Worm (Caenorhabditis elegans) whole organism, L1 larva: ENCODE results near the gene sdz-38.

ENCODE experiments used
- fkh-8 ChIP-seq: sonication (generic microtip); optimal IDR thresholded peaks from 2 replicates; lab custom pipeline; 2016; ENCODE audit warnings: mild to moderate bottlenecking, missing genetic modification characterization, missing compliant biosample characterization
- nhr-28 ChIP-seq: fragments of 150-350 bp; optimal IDR thresholded peaks from 2 replicates; lab custom pipeline; 2014; ENCODE audit warnings: missing biosample characterization, missing genetic modification characterization
- pax-3 ChIP-seq: fragments of 200-800 bp; sonication (Bioruptor generic); optimal IDR thresholded peaks from 2 replicates; lab custom pipeline; 2018; ENCODE audit warnings: mild to moderate bottlenecking, missing genetic modification characterization, moderate library complexity, missing compliant biosample characterization
- rnt-1 ChIP-seq: sonication (generic microtip); optimal IDR thresholded peaks from 2 replicates; lab custom pipeline; 2016; ENCODE audit warnings: mild to moderate bottlenecking, missing genetic modification characterization, moderate library complexity, missing compliant biosample characterization
- snpc-4 ChIP-seq: fragments of 150-350 bp; optimal IDR thresholded peaks from 2 replicates; lab custom pipeline; 2014; ENCODE audit warnings: missing biosample characterization, missing genetic modification characterization
- unc-62 ChIP-seq: fragments of 150-350 bp; optimal IDR thresholded peaks from 2 replicates; lab custom pipeline; 2014; ENCODE audit warnings: missing biosample characterization, missing genetic modification reagents, missing genetic modification characterization

- TF ChIP-seq unc-62 (GFP tag; lab: Kevin White, UChicago) (no peak), pax-3 (tag; lab: Kevin White, UChicago) (no peak), rnt-1 (tag; lab: Kevin White, UChicago) (no peak), nhr-28 (tag; lab: Kevin White, UChicago) (no peak), fkh-8 (tag; lab: Kevin White, UChicago) (no peak), snpc-4 (tag; lab: Kevin White, UChicago) (no peak)
These were observed 16.3 kb downstream of the sdz-38 start for ce11 chrII:9965325-9965724.
